Worm (Caenorhabditis elegans) whole organism, mixed stage, embryonic: Measurements from ENCODE around the gene toc-1.

Experiments
- drap-1 ChIP-seq: fragments of 200-800 bp; sonication (Bioruptor generic); optimal IDR thresholded peaks from 3 replicates; lab custom pipeline; 2018; ENCODE audit warnings: mild to moderate bottlenecking, missing genetic modification characterization, missing compliant biosample characterization
- lin-32 ChIP-seq: fragments of 200-800 bp; sonication (Bioruptor generic); optimal IDR thresholded peaks from 2 replicates; lab custom pipeline; 2018; ENCODE audit warnings: mild to moderate bottlenecking, missing genetic modification characterization, missing compliant biosample characterization
- mab-5 ChIP-seq: fragments of 150-350 bp; optimal IDR thresholded peaks from 2 replicates; lab custom pipeline; 2014; ENCODE audit warnings: missing biosample characterization, missing genetic modification characterization
- mls-2 ChIP-seq: sonication (generic microtip); optimal IDR thresholded peaks from 2 replicates; lab custom pipeline; 2016; ENCODE audit warnings: mild to moderate bottlenecking, missing genetic modification characterization, moderate library complexity, missing compliant biosample characterization
- nhr-12 ChIP-seq: fragments of 150-350 bp; optimal IDR thresholded peaks from 2 replicates; lab custom pipeline; 2014; ENCODE audit warnings: missing biosample characterization, missing genetic modification characterization
- nhr-237 ChIP-seq: fragments of 150-350 bp; optimal IDR thresholded peaks from 2 replicates; lab custom pipeline; 2014; ENCODE audit warnings: missing biosample characterization, missing genetic modification characterization
- nhr-28 ChIP-seq: fragments of 150-350 bp; optimal IDR thresholded peaks from 2 replicates; lab custom pipeline; 2014; ENCODE audit warnings: missing biosample characterization, missing genetic modification characterization
- pha-4 ChIP-seq: fragments of 150-350 bp; optimal IDR thresholded peaks from 2 replicates; lab custom pipeline; 2018; ENCODE audit warnings: missing biosample characterization, missing genetic modification reagents, missing genetic modification characterization
- sptf-1 ChIP-seq: sonication (generic microtip); optimal IDR thresholded peaks from 2 replicates; lab custom pipeline; 2017; ENCODE audit warnings: mild to moderate bottlenecking, missing genetic modification characterization, moderate library complexity, missing compliant biosample characterization
- tbx-8 ChIP-seq: fragments of 200-800 bp; sonication (Bioruptor generic); optimal IDR thresholded peaks from 2 replicates; lab custom pipeline; 2018; ENCODE audit warnings: mild to moderate bottlenecking, missing genetic modification characterization, moderate library complexity, missing compliant biosample characterization
- unc-39 ChIP-seq: fragments of 150-350 bp; optimal IDR thresholded peaks from 2 replicates; lab custom pipeline; 2014; ENCODE audit warnings: missing biosample characterization, missing genetic modification characterization
- unc-62 ChIP-seq: fragments of 150-350 bp; optimal IDR thresholded peaks from 2 replicates; lab custom pipeline; 2014; ENCODE audit warnings: missing biosample characterization, missing genetic modification reagents, missing genetic modification characterization

- no peak for TF ChIP-seq tbx-8
- TF ChIP-seq pha-4 (tag; lab: Kevin White, UChicago), result no peak
- TF ChIP-seq nhr-237 (tag; lab: Kevin White, UChicago), result no peak
- no peak for TF ChIP-seq lin-32
- no peak for TF ChIP-seq unc-62 (GFP tag; lab: Kevin White, UChicago)
- TF ChIP-seq sptf-1 (tag; lab: Kevin White, UChicago), result no peak
- no peak for TF ChIP-seq drap-1
- TF ChIP-seq nhr-28, result no peak
- no peak for TF ChIP-seq mls-2 (tag; lab: Kevin White, UChicago)
- no peak for TF ChIP-seq nhr-12 (tag; lab: Kevin White, UChicago)
- no peak for TF ChIP-seq unc-39 (tag; lab: Kevin White, UChicago)
- no peak for TF ChIP-seq mab-5 (tag; lab: Kevin White, UChicago)
These were observed 16.1 kb upstream of the toc-1 start, which contains the start of gene gop-2 for ce11 chrIII:5258918-5259317.
